Worm (Caenorhabditis elegans) whole organism, early embryonic: ENCODE measurements around the gene Y116A8C.38.

Experiments used
- B0310.2 ChIP-seq: sonication (generic microtip); optimal IDR thresholded peaks from 2 replicates; lab custom pipeline; 2016; ENCODE audit warnings: mild to moderate bottlenecking, missing genetic modification characterization, missing compliant biosample characterization
- F13C5.2 ChIP-seq: sonication (generic microtip); optimal IDR thresholded peaks from 2 replicates; lab custom pipeline; 2017; ENCODE audit warnings: mild to moderate bottlenecking, missing genetic modification characterization, inconsistent platforms, missing compliant biosample characterization
- ama-1 ChIP-seq: fragments of 150-350 bp; optimal IDR thresholded peaks from 2 replicates; lab custom pipeline; 2014
- ceh-13 ChIP-seq: fragments of 200-800 bp; sonication (Bioruptor generic); optimal IDR thresholded peaks from 2 replicates; lab custom pipeline; 2018; ENCODE audit warnings: mild to moderate bottlenecking, missing genetic modification characterization, missing compliant biosample characterization
- flt-1 ChIP-seq: fragments of 200-800 bp; sonication (Bioruptor generic); IDR thresholded peaks from 2 replicates; pipeline ENCODE4 v1.3.6; 2022; ENCODE audit warnings: missing genetic modification characterization, missing compliant biosample characterization
- hmg-4 ChIP-seq: fragments of 200-800 bp; sonication (Bioruptor generic); optimal IDR thresholded peaks from 2 replicates; lab custom pipeline; 2018; ENCODE audit warnings: mild to moderate bottlenecking, missing genetic modification characterization, missing compliant biosample characterization
- hnd-1 ChIP-seq: sonication (generic microtip); optimal IDR thresholded peaks from 2 replicates; lab custom pipeline; 2016; ENCODE audit warnings: missing genetic modification characterization, missing compliant biosample characterization
- pes-1 ChIP-seq: fragments of 200-800 bp; sonication (Bioruptor generic); IDR thresholded peaks from 2 replicates; pipeline ENCODE4 v1.3.6; 2022; ENCODE audit warnings: missing genetic modification reagents, missing genetic modification characterization, missing compliant biosample characterization
- tbx-11 ChIP-seq: fragments of 200-800 bp; sonication (Bioruptor generic); IDR thresholded peaks from 2 replicates; pipeline ENCODE4 v1.3.6; 2022; ENCODE audit warnings: missing genetic modification characterization, missing compliant biosample characterization
- tbx-37 ChIP-seq: fragments of 200-800 bp; sonication (Bioruptor generic); conservative IDR thresholded peaks from 2 replicates; pipeline ENCODE4 v1.3.6; 2022; ENCODE audit warnings: missing genetic modification reagents, missing genetic modification characterization, missing compliant biosample characterization
- tra-4 ChIP-seq: sonication (generic microtip); optimal IDR thresholded peaks from 2 replicates; lab custom pipeline; 2017; ENCODE audit warnings: missing genetic modification characterization, missing compliant biosample characterization

ce11 chrIV:17100148-17100547 lies 31.2 kb upstream of the Y116A8C.38 start, which contains the start of gene bca-2:
- TF ChIP-seq tbx-11 (GFP tag; lab: Robert Waterston, UW) (no peak), ama-1 (lab: Kevin White, UChicago) (no peak), hmg-4 (GFP tag; lab: Kevin White, UChicago) (no peak), F13C5.2 (no peak), tbx-37 (no peak), tra-4 (tag; lab: Kevin White, UChicago) (no peak), hnd-1 (tag; lab: Kevin White, UChicago) (no peak), flt-1 (GFP tag; lab: Robert Waterston, UW) (no peak), ceh-13 (no peak), pes-1 (GFP tag; lab: Robert Waterston, UW) (no peak), B0310.2 (tag; lab: Kevin White, UChicago) (no peak)
